Fruit fly (Drosophila melanogaster) whole organism, wandering third instar larva: ENCODE measurements around the gene kni.

Experiments
- Abd-B ChIP-seq: fragments of >200 bp; optimal IDR thresholded peaks from 2 replicates; lab custom pipeline; 2017; ENCODE audit warnings: missing biosample characterization, missing genetic modification characterization
- CG9705 ChIP-seq: fragments of 200-800 bp; sonication (Bioruptor generic); optimal IDR thresholded peaks from 2 replicates; lab custom pipeline; 2018; ENCODE audit warnings: missing biosample characterization, mild to moderate bottlenecking, missing genetic modification characterization
- CrebA ChIP-seq: fragments of 200-800 bp; sonication (Bioruptor generic); optimal IDR thresholded peaks from 2 replicates; lab custom pipeline; 2016; ENCODE audit warnings: missing biosample characterization, mild to moderate bottlenecking, missing genetic modification characterization, borderline replicate concordance
- Dfd ChIP-seq: fragments of >200 bp; optimal IDR thresholded peaks from 2 replicates; lab custom pipeline; 2017; ENCODE audit warnings: missing biosample characterization, missing genetic modification characterization
- Dif ChIP-seq: fragments of 200-275, 200-300 bp; sonication (Bioruptor generic); optimal IDR thresholded peaks from 2 replicates; lab custom pipeline; 2018; ENCODE audit warnings: missing biosample characterization, missing genetic modification characterization; ENCODE audit not compliant: partially characterized antibody
- GATAd ChIP-seq: sonication (Bioruptor generic); optimal IDR thresholded peaks from 2 replicates; lab custom pipeline; 2016; ENCODE audit warnings: missing biosample characterization, missing genetic modification characterization
- HLH106 ChIP-seq: fragments of 200-800 bp; optimal IDR thresholded peaks from 3 replicates; lab custom pipeline; 2019; ENCODE audit warnings: missing biosample characterization, mild to moderate bottlenecking, missing genetic modification characterization, moderate library complexity
- Hnf4 ChIP-seq: fragments of 200-800 bp; sonication (Bioruptor generic); optimal IDR thresholded peaks from 2 replicates; lab custom pipeline; 2016; ENCODE audit warnings: missing biosample characterization, mild to moderate bottlenecking, missing genetic modification characterization
- Hr78 ChIP-seq: fragments of >200 bp; optimal IDR thresholded peaks from 2 replicates; lab custom pipeline; 2017; ENCODE audit warnings: missing biosample characterization, missing genetic modification characterization
- Hr83 ChIP-seq: fragments of 200-300 bp; sonication (Bioruptor generic); optimal IDR thresholded peaks from 2 replicates; lab custom pipeline; 2016; ENCODE audit warnings: missing biosample characterization, mild to moderate bottlenecking, missing genetic modification characterization, moderate library complexity; ENCODE audit not compliant: poor library complexity, severe bottlenecking
- Jra ChIP-seq: sonication (Bioruptor generic); optimal IDR thresholded peaks from 2 replicates; lab custom pipeline; 2016; ENCODE audit warnings: missing biosample characterization, missing genetic modification characterization
- Mio ChIP-seq: sonication (Bioruptor generic); optimal IDR thresholded peaks from 2 replicates; lab custom pipeline; 2016; ENCODE audit warnings: missing biosample characterization, missing genetic modification characterization
- Myc ChIP-seq: fragments of >200 bp; optimal IDR thresholded peaks from 2 replicates; lab custom pipeline; 2017
- N ChIP-seq: fragments of >200 bp; optimal IDR thresholded peaks from 2 replicates; lab custom pipeline; 2018; ENCODE audit warnings: missing biosample characterization, missing external identifiers, missing genetic modification characterization
- OdsH ChIP-seq: fragments of 200-800 bp; sonication (Bioruptor generic); optimal IDR thresholded peaks from 2 replicates; lab custom pipeline; 2016; ENCODE audit warnings: missing biosample characterization, mild to moderate bottlenecking, missing genetic modification characterization
- Rel ChIP-seq, 2 experiments: fragments of 200-800 bp; sonication (Bioruptor generic) in 1 of 2; optimal IDR thresholded peaks; 2 replicates in 1 of 2; 3 replicates in 1 of 2; lab custom pipeline; 2016 to 2019; ENCODE audit warnings: mild to moderate bottlenecking in 2 of 2, missing biosample characterization in 2 of 2, missing genetic modification characterization in 2 of 2, moderate library complexity in 1 of 2
- Sp1 ChIP-seq: fragments of 200-800 bp; sonication (Bioruptor generic); optimal IDR thresholded peaks from 3 replicates; lab custom pipeline; 2019; ENCODE audit warnings: missing biosample characterization, mild to moderate bottlenecking, missing genetic modification characterization, moderate library complexity
- Vsx2 ChIP-seq: fragments of 200-300, 225-300 bp; sonication (Bioruptor generic); optimal IDR thresholded peaks from 2 replicates; lab custom pipeline; 2018; ENCODE audit warnings: missing biosample characterization, missing genetic modification characterization; ENCODE audit not compliant: partially characterized antibody
- br ChIP-seq: fragments of 200-800 bp; sonication (Bioruptor generic); optimal IDR thresholded peaks from 2 replicates; lab custom pipeline; 2016; ENCODE audit warnings: missing biosample characterization, missing genetic modification characterization
- brk ChIP-seq: fragments of 200-800 bp; sonication (Bioruptor generic); optimal IDR thresholded peaks from 2 replicates; lab custom pipeline; 2016; ENCODE audit warnings: missing biosample characterization, mild to moderate bottlenecking, missing genetic modification characterization
- dl ChIP-seq, 2 experiments: fragments of 175-275, 200-275 bp in 1 of 2; fragments of 200-275 bp in 1 of 2; sonication (Bioruptor generic); optimal IDR thresholded peaks; lab custom pipeline; 2018; ENCODE audit warnings: mild to moderate bottlenecking in 2 of 2, missing biosample characterization in 2 of 2, missing genetic modification characterization in 2 of 2, moderate library complexity in 2 of 2; ENCODE audit not compliant: partially characterized antibody in 2 of 2, insufficient read depth in 1 of 2
- dmrt93B ChIP-seq: fragments of 200-800 bp; sonication (Bioruptor generic); optimal IDR thresholded peaks from 2 replicates; lab custom pipeline; 2018; ENCODE audit warnings: missing biosample characterization, mild to moderate bottlenecking, missing genetic modification characterization
- dsf ChIP-seq: sonication (Bioruptor generic); optimal IDR thresholded peaks from 2 replicates; lab custom pipeline; 2016; ENCODE audit warnings: missing biosample characterization, missing genetic modification characterization, borderline replicate concordance
- ey ChIP-seq: fragments of 200-800 bp; sonication (Bioruptor generic); optimal IDR thresholded peaks from 2 replicates; lab custom pipeline; 2016; ENCODE audit warnings: missing biosample characterization, missing genetic modification characterization
- foxo ChIP-seq, 2 experiments: fragments of 200-800 bp; sonication (Bioruptor generic); optimal IDR thresholded peaks; 2 replicates in 1 of 2; 3 replicates in 1 of 2; lab custom pipeline; 2016 to 2017; ENCODE audit warnings: missing biosample characterization in 2 of 2, missing genetic modification characterization in 2 of 2
- h ChIP-seq: fragments of 200-800 bp; sonication (Bioruptor generic); optimal IDR thresholded peaks from 3 replicates; lab custom pipeline; 2016; ENCODE audit warnings: missing biosample characterization, mild to moderate bottlenecking, missing genetic modification characterization
- jim ChIP-seq: fragments of 175-275, 200-325 bp; sonication (Bioruptor generic); optimal IDR thresholded peaks from 2 replicates; lab custom pipeline; 2016; ENCODE audit warnings: missing biosample characterization, mild to moderate bottlenecking, missing genetic modification characterization
- lola ChIP-seq: fragments of >200 bp; optimal IDR thresholded peaks from 2 replicates; lab custom pipeline; 2017; ENCODE audit warnings: missing biosample characterization, missing genetic modification characterization
- pan ChIP-seq: fragments of >200 bp; optimal IDR thresholded peaks from 2 replicates; lab custom pipeline; 2017
- psq ChIP-seq: fragments of 200-800 bp; sonication (Bioruptor generic); optimal IDR thresholded peaks from 3 replicates; lab custom pipeline; 2017; ENCODE audit warnings: missing biosample characterization, mild to moderate bottlenecking, missing genetic modification characterization, moderate library complexity
- rgr ChIP-seq: fragments of 200-800 bp; sonication (Bioruptor generic); optimal IDR thresholded peaks from 3 replicates; lab custom pipeline; 2016; ENCODE audit warnings: missing biosample characterization, mild to moderate bottlenecking, missing genetic modification characterization
- sage ChIP-seq: fragments of 200-800 bp; sonication (Bioruptor generic); optimal IDR thresholded peaks from 2 replicates; lab custom pipeline; 2016; ENCODE audit warnings: missing biosample characterization, mild to moderate bottlenecking, missing genetic modification characterization
- sv ChIP-seq: fragments of 200-800 bp; sonication (Bioruptor generic); optimal IDR thresholded peaks from 3 replicates; lab custom pipeline; 2016; ENCODE audit warnings: missing biosample characterization, missing genetic modification characterization
- tai ChIP-seq: sonication (Bioruptor generic); optimal IDR thresholded peaks from 2 replicates; lab custom pipeline; 2016; ENCODE audit warnings: missing biosample characterization, missing genetic modification characterization
- usp ChIP-seq: fragments of >200 bp; optimal IDR thresholded peaks from 2 replicates; lab custom pipeline; 2017; ENCODE audit warnings: missing biosample characterization, missing genetic modification characterization
- woc ChIP-seq: sonication (Bioruptor generic); optimal IDR thresholded peaks from 2 replicates; lab custom pipeline; 2016; ENCODE audit warnings: missing biosample characterization, mild to moderate bottlenecking, missing genetic modification characterization

The kni gene

DNA sequence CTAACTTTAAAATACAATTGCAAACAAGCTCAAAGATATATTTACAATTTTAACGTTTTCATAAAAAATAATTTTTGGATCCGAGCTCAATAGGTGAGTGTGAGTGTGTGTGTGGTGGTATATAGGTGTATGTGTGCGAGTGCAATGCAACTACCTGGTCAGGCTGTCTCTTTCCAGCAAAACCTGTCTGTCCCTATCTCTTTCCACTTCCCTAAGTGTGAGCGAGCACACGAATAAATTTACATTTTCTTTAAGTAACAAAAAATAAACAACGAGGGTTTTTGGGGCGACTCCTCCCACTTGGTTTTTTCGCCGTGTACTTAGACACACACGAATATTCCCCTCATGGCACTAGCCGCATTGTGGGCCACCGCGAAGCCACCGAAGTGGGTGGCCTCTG lies 2.7 kb downstream of the kni start:
- TF ChIP-seq tai (GFP tag; lab: Kevin White, UChicago) (no peak), Mio (no peak), Dif (GFP tag; lab: Kevin White, UChicago) (no peak), jim (GFP tag; lab: Kevin White, UChicago) (no peak), Hr78 (GFP tag; lab: Kevin White, UChicago) (no peak), dl (GFP tag; optimal IDR thresholded peaks at IDR 0.05; lab: Kevin White, UChicago; ENCODE audit: insufficient read depth in 1 of 2, partially characterized antibody in 2 of 2) (no peak), Vsx2 (no peak), sv (GFP tag; lab: Kevin White, UChicago) (no peak), Rel (GFP tag; optimal IDR thresholded peaks at IDR 0.05; lab: Kevin White, UChicago) (no peak), Rel (tag; optimal IDR thresholded peaks at IDR 0.05; lab: Kevin White, UChicago) (no peak), brk (GFP tag; lab: Kevin White, UChicago) (no peak)

DNA sequence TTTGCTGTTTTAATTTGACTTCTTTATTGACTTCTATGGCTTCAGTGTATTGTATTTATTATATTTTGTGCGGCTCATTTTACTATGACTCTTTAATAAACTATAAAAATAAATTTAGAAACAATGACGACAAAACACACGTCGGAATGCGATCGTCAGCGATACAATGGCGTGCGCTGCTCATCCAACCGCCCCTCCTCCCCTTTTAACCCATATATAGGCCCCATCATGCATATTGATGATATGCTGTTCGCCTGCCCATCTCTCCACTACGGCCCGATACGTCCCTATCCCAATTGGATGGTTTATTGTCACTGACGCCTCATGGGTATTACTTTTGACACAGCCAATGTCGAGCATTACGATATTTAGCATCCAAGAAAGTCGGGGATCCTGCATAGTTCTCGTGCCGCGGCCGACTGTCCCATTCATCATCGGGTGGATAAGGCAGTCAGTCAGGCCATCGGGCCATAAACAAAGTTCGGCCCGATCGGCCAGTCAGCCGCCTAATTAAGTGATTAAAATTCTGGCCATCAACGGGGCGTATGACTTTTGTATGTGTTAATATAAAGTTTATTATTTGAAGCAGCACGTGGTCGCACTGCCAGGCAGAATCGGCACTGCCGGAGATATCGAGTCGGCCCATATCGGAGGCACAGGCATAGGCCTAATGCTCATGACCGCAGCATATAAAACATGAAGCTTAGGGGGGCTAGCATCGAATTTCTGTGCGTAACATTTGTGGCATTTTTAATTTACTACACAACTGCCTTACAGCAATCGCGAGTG lies 4.1 kb downstream of the kni start:
- TF ChIP-seq dmrt93B (GFP tag; lab: Kevin White, UChicago) (no peak), Hr78 (GFP tag; lab: Kevin White, UChicago) (no peak), Mio (no peak), Hr83 (GFP tag; lab: Kevin White, UChicago) (no peak), Myc (no peak), Rel (GFP tag; optimal IDR thresholded peaks at IDR 0.05; lab: Kevin White, UChicago) (no peak), Rel (tag; optimal IDR thresholded peaks at IDR 0.05; lab: Kevin White, UChicago) (no peak), sage (GFP tag; lab: Kevin White, UChicago) (no peak), N (GFP tag; lab: Kevin White, UChicago) (no peak), OdsH (no peak), psq (GFP tag; lab: Kevin White, UChicago) (no peak), Dif (GFP tag; lab: Kevin White, UChicago) (no peak), ey (no peak), Abd-B (no peak), Hnf4 (no peak), dl (GFP tag; optimal IDR thresholded peaks at IDR 0.05; lab: Kevin White, UChicago; ENCODE audit: insufficient read depth in 1 of 2, partially characterized antibody in 2 of 2) (no peak), foxo (GFP tag; optimal IDR thresholded peaks at IDR 0.05; lab: Kevin White, UChicago) (no peak), sv (GFP tag; lab: Kevin White, UChicago) (no peak), GATAd (GFP tag; lab: Kevin White, UChicago) (no peak), HLH106 (tag; lab: Kevin White, UChicago) (no peak)

DNA sequence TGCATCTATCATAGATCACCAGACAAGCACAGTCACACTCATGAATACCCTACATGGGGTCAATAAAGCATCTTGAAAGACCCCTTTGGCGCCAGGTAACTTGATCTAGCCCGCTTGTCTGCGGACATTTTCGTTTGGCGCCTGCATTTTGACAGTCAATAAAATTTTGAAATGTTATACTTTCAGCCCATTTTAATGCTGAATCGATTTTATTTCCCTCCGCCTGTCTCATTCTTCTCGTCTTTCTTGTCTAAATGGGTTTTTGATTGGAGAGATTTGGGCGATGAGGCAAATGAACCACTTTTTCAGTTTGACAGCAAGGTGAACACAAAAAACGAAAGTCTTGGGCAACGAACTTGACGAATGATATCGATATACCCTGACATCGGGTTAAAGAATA lies 5.1 kb downstream of the kni start:
- TF ChIP-seq tai (GFP tag; lab: Kevin White, UChicago) (no peak), brk (GFP tag; lab: Kevin White, UChicago) (no peak), Myc (no peak), Jra (GFP tag; lab: Kevin White, UChicago) (no peak), CG9705 (GFP tag; lab: Kevin White, UChicago) (no peak), h (GFP tag; lab: Kevin White, UChicago) (no peak), pan (lab: Kevin White, UChicago) (no peak), Dfd (GFP tag; lab: Kevin White, UChicago) (no peak), Rel (GFP tag; optimal IDR thresholded peaks at IDR 0.05; lab: Kevin White, UChicago) (no peak), Rel (tag; optimal IDR thresholded peaks at IDR 0.05; lab: Kevin White, UChicago) (no peak)

DNA sequence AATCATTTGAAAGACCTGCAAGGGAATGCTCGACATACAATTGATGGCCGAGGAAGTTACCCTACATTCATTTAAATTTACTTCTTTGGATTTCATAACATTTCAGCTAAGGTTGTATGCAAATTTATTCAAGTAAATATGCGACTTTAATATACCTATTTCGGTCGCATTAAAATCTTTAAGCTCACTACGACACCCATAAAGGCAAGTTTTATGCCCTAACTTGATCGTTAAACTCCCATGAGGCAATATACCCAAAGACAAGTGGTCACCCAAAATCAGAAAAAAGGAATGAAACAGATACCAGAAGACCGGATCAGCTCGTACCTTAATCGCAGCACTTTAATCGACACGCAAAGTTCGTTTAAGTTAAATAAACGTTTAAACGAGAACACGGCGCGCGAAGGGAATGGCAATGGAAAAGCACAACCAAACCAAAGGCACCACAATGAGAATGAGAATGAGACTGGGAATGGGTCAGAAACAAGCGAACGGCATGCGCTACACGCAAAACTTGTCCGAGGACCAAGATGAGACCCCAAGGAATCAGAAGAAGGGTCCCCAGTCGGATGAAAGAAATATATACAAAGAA lies 6.9 kb downstream of the kni start:
- TF ChIP-seq sage (GFP tag; lab: Kevin White, UChicago) (no peak), ey (peak; percentile 41), dl (GFP tag; optimal IDR thresholded peaks at IDR 0.05; lab: Kevin White, UChicago; ENCODE audit: insufficient read depth in 1 of 2, partially characterized antibody in 2 of 2) (peak in 1 of 2 experiments; percentile 1), Hnf4 (no peak), Myc (no peak), CG9705 (GFP tag; lab: Kevin White, UChicago) (no peak), Jra (GFP tag; lab: Kevin White, UChicago) (no peak), Dfd (GFP tag; lab: Kevin White, UChicago) (no peak), foxo (GFP tag; optimal IDR thresholded peaks at IDR 0.05; lab: Kevin White, UChicago) (peak in 1 of 2 experiments; percentile 16), Abd-B (no peak), dmrt93B (GFP tag; lab: Kevin White, UChicago) (no peak), OdsH (no peak), rgr (GFP tag; lab: Kevin White, UChicago) (no peak), Sp1 (GFP tag; lab: Kevin White, UChicago) (peak; percentile 20), brk (GFP tag; lab: Kevin White, UChicago) (no peak), Rel (GFP tag; optimal IDR thresholded peaks at IDR 0.05; lab: Kevin White, UChicago) (peak; percentile 8), Rel (tag; optimal IDR thresholded peaks at IDR 0.05; lab: Kevin White, UChicago) (no peak), tai (GFP tag; lab: Kevin White, UChicago) (no peak), dsf (GFP tag; lab: Kevin White, UChicago) (no peak), GATAd (GFP tag; lab: Kevin White, UChicago) (no peak), br (no peak), woc (GFP tag; lab: Kevin White, UChicago) (peak; percentile 75), Mio (no peak), CrebA (GFP tag; lab: Kevin White, UChicago) (no peak), Hr83 (GFP tag; lab: Kevin White, UChicago) (no peak), usp (no peak), Dif (GFP tag; lab: Kevin White, UChicago) (no peak), Hr78 (GFP tag; lab: Kevin White, UChicago) (no peak), sv (GFP tag; lab: Kevin White, UChicago) (no peak), lola (no peak)
